Fruit fly (Drosophila melanogaster) whole organism, embryonic: ENCODE data around the gene p115.

ENCODE experiments used
- ATbp ChIP-seq: fragments of 200-800 bp; sonication (Bioruptor generic); optimal IDR thresholded peaks from 2 replicates; lab custom pipeline; 2017; ENCODE audit warnings: missing biosample characterization, mild to moderate bottlenecking, missing genetic modification characterization, missing genetic modification reagents
- C15 ChIP-seq: fragments of 200-800 bp; sonication (Bioruptor generic); IDR thresholded peaks from 3 replicates; pipeline ENCODE4 v1.3.6; 2022; ENCODE audit warnings: missing biosample characterization, missing genetic modification characterization
- CG10147 ChIP-seq: fragments of 200-800 bp; sonication (Bioruptor generic); optimal IDR thresholded peaks from 2 replicates; lab custom pipeline; 2019; ENCODE audit warnings: missing biosample characterization, mild to moderate bottlenecking, missing genetic modification characterization, moderate library complexity
- CG10267 ChIP-seq: fragments of 200-800 bp; sonication (Bioruptor generic); optimal IDR thresholded peaks from 2 replicates; lab custom pipeline; 2018; ENCODE audit warnings: missing biosample characterization, mild to moderate bottlenecking, missing genetic modification characterization, moderate library complexity
- CG10979 ChIP-seq: fragments of 200-800 bp; sonication (Bioruptor generic); optimal IDR thresholded peaks from 2 replicates; lab custom pipeline; 2018; ENCODE audit warnings: missing biosample characterization, mild to moderate bottlenecking, missing genetic modification characterization, moderate library complexity
- CG12942 ChIP-seq: fragments of 200-800 bp; sonication (Bioruptor generic); optimal IDR thresholded peaks from 3 replicates; lab custom pipeline; 2016; ENCODE audit warnings: missing biosample characterization, missing genetic modification characterization
- CG15073 ChIP-seq: fragments of 200-800 bp; sonication (Bioruptor generic); optimal IDR thresholded peaks from 2 replicates; lab custom pipeline; 2016; ENCODE audit warnings: missing biosample characterization, missing genetic modification characterization
- CG1603 ChIP-seq: fragments of 200-800 bp; sonication (Bioruptor generic); optimal IDR thresholded peaks from 2 replicates; lab custom pipeline; 2019; ENCODE audit warnings: missing biosample characterization, mild to moderate bottlenecking, missing genetic modification characterization, moderate library complexity
- CG16779 ChIP-seq: fragments of 200-800 bp; sonication (Bioruptor generic); IDR thresholded peaks from 2 replicates; pipeline ENCODE4 v1.3.6; 2022; ENCODE audit warnings: missing biosample characterization, missing genetic modification characterization
- CG16813 ChIP-seq: fragments of 200-800 bp; sonication (Bioruptor generic); IDR thresholded peaks from 3 replicates; pipeline ENCODE4 v1.3.6; 2022; ENCODE audit warnings: missing biosample characterization, missing genetic modification characterization; ENCODE audit not compliant: partially characterized antibody
- CG17328 ChIP-seq: fragments of 200-800 bp; sonication (Bioruptor generic); IDR thresholded peaks from 2 replicates; pipeline ENCODE4 v1.3.6; 2022; ENCODE audit warnings: missing biosample characterization, missing genetic modification characterization
- CG17359 ChIP-seq: fragments of 200-800 bp; sonication (Bioruptor generic); optimal IDR thresholded peaks from 3 replicates; lab custom pipeline; 2018; ENCODE audit warnings: missing biosample characterization, mild to moderate bottlenecking, missing genetic modification characterization, moderate library complexity
- CG17568 ChIP-seq: fragments of 200-800 bp; sonication (Bioruptor generic); optimal IDR thresholded peaks from 2 replicates; lab custom pipeline; 2018; ENCODE audit warnings: missing biosample characterization, mild to moderate bottlenecking, missing genetic modification characterization, moderate library complexity
- CG4730 ChIP-seq: fragments of 200-800 bp; sonication (Bioruptor generic); IDR thresholded peaks from 2 replicates; pipeline ENCODE4 v1.3.6; 2022; ENCODE audit warnings: missing biosample characterization, missing genetic modification characterization
- CG5953 ChIP-seq: fragments of 200-800 bp; sonication (Bioruptor generic); IDR thresholded peaks from 2 replicates; pipeline ENCODE4 v1.3.6; 2022; ENCODE audit warnings: missing biosample characterization, missing genetic modification characterization
- CG8290 ChIP-seq, 3 experiments: fragments of 200-800 bp; sonication (Bioruptor generic); optimal IDR thresholded peaks; 2 replicates each; lab custom pipeline; 2016 to 2019; ENCODE audit warnings: missing biosample characterization in 3 of 3, missing genetic modification characterization in 3 of 3, mild to moderate bottlenecking in 2 of 3, moderate library complexity in 1 of 3
- CG8359 ChIP-seq: fragments of 200-800 bp; sonication (Bioruptor generic); optimal IDR thresholded peaks from 2 replicates; lab custom pipeline; 2017; ENCODE audit warnings: missing biosample characterization, mild to moderate bottlenecking, missing genetic modification characterization, borderline replicate concordance
- CG9437 ChIP-seq: fragments of 200-800 bp; sonication (Bioruptor generic); optimal IDR thresholded peaks from 2 replicates; lab custom pipeline; 2018; ENCODE audit warnings: missing biosample characterization, mild to moderate bottlenecking, missing genetic modification characterization
- CHES-1-like ChIP-seq: fragments of 200-800 bp; sonication (Bioruptor generic); optimal IDR thresholded peaks from 2 replicates; lab custom pipeline; 2016; ENCODE audit warnings: missing biosample characterization, missing genetic modification characterization
- Dek ChIP-seq: fragments of 200-800 bp; sonication (Bioruptor generic); optimal IDR thresholded peaks from 3 replicates; lab custom pipeline; 2019; ENCODE audit warnings: missing biosample characterization, mild to moderate bottlenecking, missing genetic modification characterization, moderate library complexity
- Doc3 ChIP-seq: fragments of 200-800 bp; sonication (Bioruptor generic); IDR thresholded peaks from 3 replicates; pipeline ENCODE4 v1.3.6; 2022; ENCODE audit warnings: missing biosample characterization, missing genetic modification characterization; ENCODE audit not compliant: partially characterized antibody
- Dref ChIP-seq: fragments of 200-800 bp; sonication (Bioruptor generic); IDR thresholded peaks from 2 replicates; pipeline ENCODE4 v1.3.6; 2022; ENCODE audit warnings: missing biosample characterization, missing genetic modification characterization
- HLH54F ChIP-seq: fragments of 200-800 bp; sonication (Bioruptor generic); optimal IDR thresholded peaks from 3 replicates; lab custom pipeline; 2016; ENCODE audit warnings: missing biosample characterization, missing genetic modification characterization
- Med ChIP-seq: fragments of 200-800 bp; sonication (Bioruptor generic); peaks from one replicate; lab custom pipeline; 2016; ENCODE audit warnings: missing biosample characterization, missing genetic modification characterization, mild to moderate bottlenecking, inconsistent platforms, moderate library complexity
- Mes4 ChIP-seq: fragments of 200-800 bp; sonication (Bioruptor generic); optimal IDR thresholded peaks from 2 replicates; lab custom pipeline; 2016; ENCODE audit warnings: missing biosample characterization, missing genetic modification characterization
- Myb ChIP-seq: fragments of 200-800 bp; sonication (Bioruptor generic); optimal IDR thresholded peaks from 2 replicates; lab custom pipeline; 2016; ENCODE audit warnings: missing biosample characterization, missing genetic modification characterization
- Xrp1 ChIP-seq: fragments of 200-800 bp; sonication (Bioruptor generic); IDR thresholded peaks from 2 replicates; pipeline ENCODE4 v1.3.6; 2022; ENCODE audit warnings: missing biosample characterization, missing genetic modification characterization
- al ChIP-seq: fragments of 200-800 bp; sonication (Bioruptor generic); IDR thresholded peaks from 2 replicates; pipeline ENCODE4 v1.3.6; 2022; ENCODE audit warnings: missing biosample characterization, missing genetic modification characterization
- ap ChIP-seq: fragments of 200-800 bp; sonication (Bioruptor generic); IDR thresholded peaks from 2 replicates; pipeline ENCODE4 v1.3.6; 2022; ENCODE audit warnings: missing biosample characterization, missing genetic modification characterization
- ash1 ChIP-seq: fragments of 200-800 bp; sonication (Bioruptor generic); optimal IDR thresholded peaks from 2 replicates; lab custom pipeline; 2018; ENCODE audit warnings: missing biosample characterization, mild to moderate bottlenecking, missing genetic modification characterization
- ato ChIP-seq: fragments of 200-800 bp; sonication (Bioruptor generic); IDR thresholded peaks from 2 replicates; pipeline ENCODE4 v1.3.6; 2022; ENCODE audit warnings: missing biosample characterization, missing genetic modification characterization; ENCODE audit not compliant: partially characterized antibody
- br ChIP-seq: fragments of >200 bp; optimal IDR thresholded peaks from 2 replicates; lab custom pipeline; 2017
- bsh ChIP-seq, 2 experiments: fragments of 200-800 bp; sonication (Bioruptor generic); optimal IDR thresholded peaks; 2 replicates each; lab custom pipeline; 2017 to 2018; ENCODE audit warnings: mild to moderate bottlenecking in 2 of 2, missing biosample characterization in 2 of 2, missing genetic modification characterization in 2 of 2, moderate library complexity in 1 of 2
- chif ChIP-seq, 2 experiments: fragments of 200-800 bp; sonication (Bioruptor generic); optimal IDR thresholded peaks; 3 replicates each; lab custom pipeline; 2016; ENCODE audit warnings: missing biosample characterization in 2 of 2, missing genetic modification characterization in 2 of 2
- croc ChIP-seq: fragments of 200-800 bp; sonication (Bioruptor generic); conservative IDR thresholded peaks from 3 replicates; pipeline ENCODE4 v1.3.6; 2022; ENCODE audit warnings: missing biosample characterization, missing genetic modification characterization
- dati ChIP-seq: fragments of 200-800 bp; sonication (Bioruptor generic); IDR thresholded peaks from 2 replicates; pipeline ENCODE4 v1.3.6; 2022; ENCODE audit warnings: missing biosample characterization, missing genetic modification characterization
- fu2 ChIP-seq: fragments of 200-800 bp; sonication (Bioruptor generic); optimal IDR thresholded peaks from 2 replicates; lab custom pipeline; 2016; ENCODE audit warnings: missing biosample characterization, missing genetic modification characterization
- ken ChIP-seq: fragments of 200-800 bp; sonication (Bioruptor generic); IDR thresholded peaks from 3 replicates; pipeline ENCODE4 v1.3.6; 2022; ENCODE audit warnings: missing biosample characterization, missing genetic modification characterization
- nau ChIP-seq: fragments of 200-800 bp; sonication (Bioruptor generic); optimal IDR thresholded peaks from 3 replicates; lab custom pipeline; 2017; ENCODE audit warnings: missing biosample characterization, mild to moderate bottlenecking, missing genetic modification characterization, missing genetic modification reagents
- nerfin-2 ChIP-seq: fragments of 200-800 bp; sonication (Bioruptor generic); IDR thresholded peaks from 2 replicates; pipeline ENCODE4 v1.3.6; 2022; ENCODE audit warnings: missing biosample characterization, missing genetic modification characterization; ENCODE audit not compliant: partially characterized antibody
- phol ChIP-seq: fragments of 200-800 bp; sonication (Bioruptor generic); optimal IDR thresholded peaks from 3 replicates; lab custom pipeline; 2018; ENCODE audit warnings: missing biosample characterization, mild to moderate bottlenecking, missing genetic modification characterization, moderate library complexity
- salm ChIP-seq: fragments of 200-800 bp; sonication (Bioruptor generic); optimal IDR thresholded peaks from 2 replicates; lab custom pipeline; 2018; ENCODE audit warnings: missing biosample characterization, mild to moderate bottlenecking, missing genetic modification characterization
- sens ChIP-seq: fragments of 200-800 bp; sonication (Bioruptor generic); peaks from one replicate; lab custom pipeline; 2016; ENCODE audit warnings: missing biosample characterization, missing genetic modification characterization
- sna ChIP-seq: fragments of 200-800 bp; sonication (Bioruptor generic); IDR thresholded peaks from 2 replicates; pipeline ENCODE4 v1.3.6; 2022; ENCODE audit warnings: missing biosample characterization, missing genetic modification characterization; ENCODE audit not compliant: partially characterized antibody
- sug ChIP-seq: fragments of 200-800 bp; optimal IDR thresholded peaks from 2 replicates; lab custom pipeline; 2019; ENCODE audit warnings: missing biosample characterization, mild to moderate bottlenecking, missing genetic modification characterization, moderate library complexity
- tna ChIP-seq: fragments of 200-800 bp; sonication (Bioruptor generic); IDR thresholded peaks from 2 replicates; pipeline ENCODE4 v1.3.6; 2022; ENCODE audit warnings: missing biosample characterization, missing genetic modification characterization; ENCODE audit not compliant: partially characterized antibody
- toy ChIP-seq: fragments of 200-800 bp; sonication (Bioruptor generic); IDR thresholded peaks from 2 replicates; pipeline ENCODE4 v1.3.6; 2022; ENCODE audit warnings: missing biosample characterization, missing genetic modification characterization
- trem ChIP-seq: fragments of 200-800 bp; optimal IDR thresholded peaks from 3 replicates; lab custom pipeline; 2019; ENCODE audit warnings: missing biosample characterization, mild to moderate bottlenecking, missing genetic modification characterization, moderate library complexity
- wor ChIP-seq: fragments of 200-800 bp; sonication (Bioruptor generic); IDR thresholded peaks from 2 replicates; pipeline ENCODE4 v1.3.6; 2022; ENCODE audit warnings: missing biosample characterization, missing genetic modification characterization
- zf30C ChIP-seq: fragments of 200-800 bp; sonication (Bioruptor generic); optimal IDR thresholded peaks from 3 replicates; lab custom pipeline; 2018; ENCODE audit warnings: missing biosample characterization, mild to moderate bottlenecking, missing genetic modification characterization

The p115 gene

dm6 chrX:7931028-7931549, 37.3 kb downstream of the p115 start, which contains the start of gene mahe (continued):
- TF ChIP-seq CG10979 (no peak), phol (tag; lab: Kevin White, UChicago) (no peak), Dek (no peak), Med (GFP tag; lab: Kevin White, UChicago) (peak; percentile 77), wor (GFP tag; lab: Robert Waterston, UW) (no peak), zf30C (GFP tag; lab: Kevin White, UChicago) (no peak), HLH54F (no peak), CG5953 (GFP tag; lab: Robert Waterston, UW) (no peak), Myb (GFP tag; lab: Kevin White, UChicago) (peak; percentile 10), CG10147 (no peak), CG10267 (tag; lab: Kevin White, UChicago) (peak; percentile 29), ap (GFP tag; lab: Robert Waterston, UW) (no peak), al (GFP tag; lab: Robert Waterston, UW) (no peak), bsh (GFP tag; optimal IDR thresholded peaks at IDR 0.05; lab: Kevin White, UChicago) (no peak), CG12942 (GFP tag; lab: Kevin White, UChicago) (no peak), CG8290 (GFP tag; optimal IDR thresholded peaks at IDR 0.05; lab: Kevin White, UChicago) (no peak), CG8290 (tag; optimal IDR thresholded peaks at IDR 0.05; lab: Kevin White, UChicago) (no peak), CG17359 (tag; lab: Kevin White, UChicago) (no peak), sna (GFP tag; lab: Robert Waterston, UW) (peak; percentile 69), br (lab: Kevin White, UChicago) (no peak), croc (GFP tag; lab: Robert Waterston, UW) (no peak), Dref (GFP tag; lab: Robert Waterston, UW) (peak; percentile 85), CG16779 (GFP tag; lab: Robert Waterston, UW) (no peak), tna (peak; percentile 63), CG9437 (GFP tag; lab: Kevin White, UChicago) (no peak), CG16813 (peak; percentile 80), fu2 (GFP tag; lab: Kevin White, UChicago) (no peak), ATbp (GFP tag; lab: Kevin White, UChicago) (no peak), CG17328 (GFP tag; lab: Robert Waterston, UW) (no peak), salm (no peak), ato (GFP tag; lab: Robert Waterston, UW) (peak; percentile 65), ken (GFP tag; lab: Robert Waterston, UW) (no peak), trem (tag; lab: Kevin White, UChicago) (no peak), C15 (GFP tag; lab: Robert Waterston, UW) (no peak), CG8359 (GFP tag; lab: Kevin White, UChicago) (no peak), sens (GFP tag; lab: Kevin White, UChicago) (peak; percentile 56), dati (GFP tag; lab: Robert Waterston, UW) (no peak), CG4730 (GFP tag; lab: Robert Waterston, UW) (no peak), nau (no peak), CG1603 (tag; lab: Kevin White, UChicago) (peak; percentile 29), CHES-1-like (GFP tag; lab: Kevin White, UChicago) (no peak), nerfin-2 (GFP tag; lab: Robert Waterston, UW) (peak; percentile 59; the same call in 1 of the 2 replicates), sug (tag; lab: Kevin White, UChicago) (no peak), Xrp1 (no peak), Mes4 (no peak), CG17568 (GFP tag; lab: Kevin White, UChicago) (peak; percentile 46), chif (GFP tag; optimal IDR thresholded peaks at IDR 0.05; lab: Kevin White, UChicago) (no peak), Doc3 (GFP tag; lab: Robert Waterston, UW) (peak; percentile 71), CG15073 (GFP tag; lab: Kevin White, UChicago) (no peak), toy (GFP tag; lab: Robert Waterston, UW) (no peak), ash1 (GFP tag; lab: Kevin White, UChicago) (no peak)
